Worm (Caenorhabditis elegans) whole organism, L4/young adult: ENCODE data around the gene daf-10.
"Not testable (repeated sequence)": the region's sequence is repeated elsewhere in the genome, so short reads cannot be mapped to it uniquely, and the experiment has no call there.

Experiments
- W03F9.2 ChIP-seq: fragments of 150-350 bp; optimal IDR thresholded peaks from 2 replicates; lab custom pipeline; 2014; ENCODE audit warnings: missing biosample characterization, missing genetic modification characterization
- dao-5 ChIP-seq: sonication (generic microtip); optimal IDR thresholded peaks from 2 replicates; lab custom pipeline; 2016; ENCODE audit warnings: missing genotype, missing genetic modification characterization, moderate library complexity, missing compliant biosample characterization
- him-1 ChIP-seq: sonication (generic microtip); optimal IDR thresholded peaks from 2 replicates; lab custom pipeline; 2016; ENCODE audit warnings: missing genotype, missing genetic modification reagents, missing genetic modification characterization, missing compliant biosample characterization

DNA sequence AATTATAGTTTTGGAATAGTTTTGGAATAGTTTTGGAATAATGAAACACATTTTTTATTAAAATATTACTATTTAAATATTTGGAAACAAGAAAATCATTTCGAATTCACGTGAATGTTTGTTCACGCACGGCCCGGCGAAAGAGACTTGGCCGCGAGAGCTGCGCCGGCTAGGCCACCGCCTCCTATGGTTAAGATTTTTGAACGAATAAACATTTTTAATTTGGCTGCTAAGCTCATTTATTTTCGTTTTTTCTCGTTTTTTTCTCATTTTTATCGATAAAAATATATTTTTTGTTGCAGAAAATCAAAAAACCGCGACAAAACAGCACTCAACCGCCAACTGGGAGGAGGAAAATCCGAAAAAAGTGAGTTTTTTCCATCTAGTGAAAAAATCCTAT lies 48.5 kb upstream of the daf-10 start, which contains the start of gene C46C2.7:
- TF ChIP-seq dao-5, him-1, W03F9.2 (tag; lab: Kevin White, UChicago): not testable (repeated sequence)
